Fruit fly (Drosophila melanogaster): Measurements from ENCODE around the gene Prosbeta6.

DNA sequence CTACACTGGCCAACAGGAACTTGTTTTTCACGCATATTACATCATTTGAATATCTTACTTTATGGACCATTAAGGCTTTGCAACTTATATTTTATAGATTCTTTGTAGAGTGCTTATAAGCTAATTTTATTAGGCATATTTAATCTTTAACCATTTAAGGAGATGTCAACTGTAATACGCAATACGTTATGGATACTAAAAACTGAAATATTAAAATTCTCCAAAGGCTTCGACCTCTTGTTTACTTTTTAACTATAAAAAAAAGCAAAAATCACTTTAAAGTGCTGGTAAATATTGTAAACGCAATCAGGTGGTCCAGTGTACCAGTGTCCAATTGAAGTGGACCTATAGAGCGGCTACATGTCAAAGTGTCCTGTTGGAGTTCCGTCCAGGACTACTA, 46.8 kb upstream of the Prosbeta6 start:
- TF ChIP-seq Hr38 (GFP tag; optimal IDR thresholded peaks at IDR 0.05) (no peak), Eip75B (GFP tag; optimal IDR thresholded peaks at IDR 0.05) (peak; percentile 23), Lpt (GFP tag; optimal IDR thresholded peaks at IDR 0.05) (peak; percentile 27), CG10669 (GFP tag; optimal IDR thresholded peaks at IDR 0.05) (peak; percentile 27), Eip78C (GFP tag) (peak; percentile 79), acj6 (GFP tag; optimal IDR thresholded peaks at IDR 0.05) (peak; percentile 23), spab (GFP tag; optimal IDR thresholded peaks at IDR 0.05) (peak; percentile 34), Sox102F (GFP tag; optimal IDR thresholded peaks at IDR 0.05) (peak; percentile 11)

Data from whole organism, prepupa.